Fruit fly (Drosophila melanogaster) whole organism, pupa: ENCODE results near the gene CG17272.

Experiments used
- CG10348 ChIP-seq: fragments of 200-800 bp; sonication (Bioruptor generic); IDR thresholded peaks from 2 replicates; pipeline ENCODE4 v1.3.6; 2022; ENCODE audit warnings: missing biosample characterization, missing genetic modification characterization
- CG12605 ChIP-seq: fragments of 200-800 bp; sonication (Bioruptor generic); IDR thresholded peaks from 2 replicates; pipeline ENCODE4 v1.3.6; 2022; ENCODE audit warnings: missing biosample characterization, missing genetic modification characterization
- CG13204 ChIP-seq: fragments of 200-800 bp; sonication (Bioruptor generic); optimal IDR thresholded peaks from 2 replicates; lab custom pipeline; 2018; ENCODE audit warnings: missing biosample characterization, mild to moderate bottlenecking, missing genetic modification characterization, moderate library complexity
- CG17806 ChIP-seq: fragments of 200-800 bp; sonication (Bioruptor generic); optimal IDR thresholded peaks from 2 replicates; lab custom pipeline; 2018; ENCODE audit warnings: missing biosample characterization, mild to moderate bottlenecking, missing genetic modification characterization, moderate library complexity
- CG32121 ChIP-seq: fragments of 200-800 bp; sonication (Bioruptor generic); IDR thresholded peaks from 2 replicates; pipeline ENCODE4 v1.3.6; 2022; ENCODE audit warnings: missing biosample characterization, missing genetic modification characterization
- CG4496 ChIP-seq: fragments of 200-800 bp; sonication (Bioruptor generic); IDR thresholded peaks from 3 replicates; pipeline ENCODE4 v1.3.6; 2022; ENCODE audit warnings: missing biosample characterization, missing genetic modification characterization
- CG8159 ChIP-seq: fragments of 200-800 bp; sonication (Bioruptor generic); optimal IDR thresholded peaks from 3 replicates; lab custom pipeline; 2018; ENCODE audit warnings: missing biosample characterization, mild to moderate bottlenecking, missing genetic modification characterization, moderate library complexity
- CG9948 ChIP-seq: fragments of 200-800 bp; sonication (Bioruptor generic); optimal IDR thresholded peaks from 2 replicates; lab custom pipeline; 2018; ENCODE audit warnings: missing biosample characterization, mild to moderate bottlenecking, missing genetic modification characterization, moderate library complexity
- EcR ChIP-seq: fragments of 200-800 bp; sonication (Bioruptor generic); optimal IDR thresholded peaks from 3 replicates; lab custom pipeline; 2019; ENCODE audit warnings: missing biosample characterization, missing genetic modification characterization, mild to moderate bottlenecking, moderate library complexity, missing genetic modification reagents
- Ets98B ChIP-seq: fragments of 200-800 bp; sonication (Bioruptor generic); IDR thresholded peaks from 2 replicates; pipeline ENCODE4 v1.3.6; 2022; ENCODE audit warnings: missing biosample characterization, missing genetic modification characterization
- Pif1A ChIP-seq: fragments of 200-800 bp; sonication (Bioruptor generic); optimal IDR thresholded peaks from 3 replicates; lab custom pipeline; 2016; ENCODE audit warnings: missing biosample characterization, missing genetic modification characterization

DNA sequence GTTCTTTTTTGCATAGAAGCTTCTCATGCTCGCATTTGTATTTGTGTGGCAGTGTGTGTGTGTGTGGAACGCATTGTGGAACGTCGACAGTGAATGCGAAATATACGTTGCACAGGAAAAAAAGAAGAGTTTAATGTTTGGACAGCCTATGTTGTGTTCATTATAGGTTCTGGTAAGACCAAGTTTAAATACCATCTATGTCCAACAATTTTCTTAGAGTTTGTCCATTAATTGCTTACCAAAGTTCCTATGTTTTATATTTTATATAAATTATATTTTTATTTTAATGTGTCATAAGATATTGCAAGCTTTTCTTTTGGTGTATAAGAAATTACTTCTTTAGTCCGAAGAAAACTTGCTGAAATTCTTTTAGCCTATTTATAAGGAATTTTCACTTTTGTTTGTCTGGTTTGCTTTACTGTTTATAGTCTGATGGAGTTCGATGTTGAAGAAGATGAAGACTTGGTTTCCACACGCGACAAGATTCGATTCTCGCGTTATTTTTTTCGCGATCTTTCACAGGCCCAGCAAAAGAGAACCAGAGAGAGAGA, 41.9 kb downstream of the CG17272 start:
- TF ChIP-seq CG4496 (peak; percentile 81; the same call in 2 of the 3 replicates), Pif1A (GFP tag; lab: Kevin White, UChicago) (peak; percentile 79), CG17806 (tag; lab: Kevin White, UChicago) (peak; percentile 96), CG9948 (tag; lab: Kevin White, UChicago) (peak; percentile 97), CG12605 (GFP tag; lab: Robert Waterston, UW) (peak; percentile 61), Ets98B (peak; percentile 30; the same call in 1 of the 2 replicates), CG10348 (GFP tag; lab: Robert Waterston, UW) (no peak), CG13204 (peak; percentile 67), EcR (GFP tag; lab: Kevin White, UChicago) (no peak), CG8159 (peak; percentile 96), CG32121 (GFP tag; lab: Robert Waterston, UW) (peak; percentile 65)
